Fruit fly (Drosophila melanogaster): ENCODE measurements around the gene CG15646.
A peak's percentile ranks its signal among the peaks of the same experiment; 100 is the strongest.

dm6 chrX:15633313-15633727 is 37.5 kb downstream of the CG15646 start, which contains the start of gene sog:
- TF ChIP-seq Adf1 (GFP tag; IDR thresholded peaks at IDR 0.05) (no peak; the same call in 1 of the 2 replicates), CG17568 (GFP tag; optimal IDR thresholded peaks at IDR 0.05) (no peak), pan (optimal IDR thresholded peaks at IDR 0.05) (no peak), pan (GFP tag; optimal IDR thresholded peaks at IDR 0.05 in 1 of 2, IDR thresholded peaks at IDR 0.05 in 1 of 2) (peak in 1 of 2 experiments; percentile 21), NfI (GFP tag; optimal IDR thresholded peaks at IDR 0.05) (no peak), Mrtf (GFP tag; IDR thresholded peaks at IDR 0.05) (no peak), CG12391 (tag; optimal IDR thresholded peaks at IDR 0.05) (no peak), MTF-1 (GFP tag; optimal IDR thresholded peaks at IDR 0.05; ENCODE audit: borderline replicate concordance) (no peak), Opbp (GFP tag; IDR thresholded peaks at IDR 0.05; ENCODE audit: partially characterized antibody) (no peak), Side (GFP tag; optimal IDR thresholded peaks at IDR 0.05) (no peak), CG17186 (GFP tag; optimal IDR thresholded peaks at IDR 0.05) (no peak)

Measured in whole organism, embryonic.